Worm (Caenorhabditis elegans): ENCODE measurements around the gene uev-2.

ce11 chrIII:5573694-5574093 is 9.2 kb upstream of the uev-2 start, which contains the start of gene molo-1:
- TF ChIP-seq dmd-4 (tag; optimal IDR thresholded peaks at IDR 0.05; ENCODE audit: borderline replicate concordance) (no peak), lin-11 (tag; optimal IDR thresholded peaks at IDR 0.05) (no peak), Y22D7AL.16 (tag; optimal IDR thresholded peaks at IDR 0.05) (no peak), dve-1 (tag; optimal IDR thresholded peaks at IDR 0.05) (no peak), ceh-6 (GFP tag; optimal IDR thresholded peaks at IDR 0.05) (no peak), unc-86 (tag; optimal IDR thresholded peaks at IDR 0.05) (no peak), elt-2 (tag; optimal IDR thresholded peaks at IDR 0.05) (no peak), nhr-232 (tag; optimal IDR thresholded peaks at IDR 0.05) (no peak), fkh-10 (GFP tag; optimal IDR thresholded peaks at IDR 0.05) (no peak), hlh-30 (tag; optimal IDR thresholded peaks at IDR 0.05; ENCODE audit: insufficient read depth) (no peak), ama-1 (optimal IDR thresholded peaks at IDR 0.05) (no peak), lim-6 (tag; optimal IDR thresholded peaks at IDR 0.05) (no peak), fkh-6 (tag; optimal IDR thresholded peaks at IDR 0.05) (no peak), unc-42 (tag; optimal IDR thresholded peaks at IDR 0.05) (no peak)

Data from whole organism, late embryonic.